Fruit fly (Drosophila melanogaster): ENCODE measurements around the gene CG32263.

Gene CG32263

DNA sequence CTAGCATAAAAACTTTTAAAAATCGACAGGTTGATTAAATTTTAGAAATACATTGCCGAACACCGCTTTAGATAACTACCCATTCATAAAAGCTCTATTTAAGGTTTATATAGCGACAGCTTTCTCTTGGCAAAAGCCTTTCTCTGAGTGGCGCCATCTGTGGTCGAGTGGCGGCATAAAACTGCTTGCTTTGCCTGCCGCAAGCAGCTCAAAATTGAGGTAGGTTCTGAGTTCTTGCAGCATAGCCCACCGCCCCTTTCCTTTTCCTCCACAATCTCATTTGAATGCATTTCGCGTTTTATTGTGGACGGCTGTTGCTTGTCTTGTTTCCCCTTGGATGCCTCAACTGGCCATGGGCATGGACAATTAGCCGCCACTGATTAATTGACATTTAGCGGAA lies 43.1 kb downstream of the CG32263 start (continued):
- TF ChIP-seq CG42726 (GFP tag; IDR thresholded peaks at IDR 0.05; ENCODE audit: partially characterized antibody) (peak; percentile 55; the same call in 1 of the 2 replicates), CG6272 (GFP tag; IDR thresholded peaks at IDR 0.05) (peak; percentile 40; the same call in 1 of the 2 replicates), vvl (GFP tag; IDR thresholded peaks at IDR 0.05) (peak; percentile 82), lab (GFP tag; optimal IDR thresholded peaks at IDR 0.05) (peak; percentile 43), CG3407 (GFP tag; optimal IDR thresholded peaks at IDR 0.05) (peak; percentile 59), ab (GFP tag; optimal IDR thresholded peaks at IDR 0.05) (no peak), en (GFP tag; optimal IDR thresholded peaks at IDR 0.05) (peak; percentile 71), chm (GFP tag; IDR thresholded peaks at IDR 0.05) (peak; percentile 80), cato (GFP tag; optimal IDR thresholded peaks at IDR 0.05; ENCODE audit: borderline replicate concordance) (peak; percentile 37), CG10366 (GFP tag; IDR thresholded peaks at IDR 0.05) (peak; percentile 59), insv (GFP tag; optimal IDR thresholded peaks at IDR 0.05) (peak in 1 of 2 experiments; percentile 9), Dek (tag; optimal IDR thresholded peaks at IDR 0.05) (peak; percentile 43), grau (tag; optimal IDR thresholded peaks at IDR 0.05) (peak; percentile 55), danr (GFP tag; IDR thresholded peaks at IDR 0.05) (no peak), ase (GFP tag; IDR thresholded peaks at IDR 0.05) (peak; percentile 52; the same call in 1 of the 3 replicates), Atf6 (GFP tag; IDR thresholded peaks at IDR 0.05) (peak; percentile 54), CG9817 (tag; optimal IDR thresholded peaks at IDR 0.05) (peak; percentile 32), H2.0 (GFP tag; IDR thresholded peaks at IDR 0.05) (peak; percentile 75), CG13624 (GFP tag; optimal IDR thresholded peaks at IDR 0.05) (peak; percentile 73), phol (tag; optimal IDR thresholded peaks at IDR 0.05) (peak; percentile 13), CG8924 (tag; optimal IDR thresholded peaks at IDR 0.05) (peak; percentile 15), Awh (GFP tag; IDR thresholded peaks at IDR 0.05) (peak; percentile 59), eve (GFP tag; optimal IDR thresholded peaks at IDR 0.05) (peak in 1 of 2 experiments; percentile 48), CG7745 (tag; optimal IDR thresholded peaks at IDR 0.05) (no peak), CG1647 (GFP tag; optimal IDR thresholded peaks at IDR 0.05) (no peak), CG34422 (GFP tag; IDR thresholded peaks at IDR 0.05) (peak; percentile 61; the same call in 2 of the 3 replicates), CG18619 (GFP tag; optimal IDR thresholded peaks at IDR 0.05) (peak; percentile 76), CG2889 (GFP tag; IDR thresholded peaks at IDR 0.05) (0 out of 3 replicates have a peak, but pooled peaks have one; percentile 12), maf-S (GFP tag; optimal IDR thresholded peaks at IDR 0.05) (peak; percentile 40), bsh (GFP tag; optimal IDR thresholded peaks at IDR 0.05) (peak in 1 of 2 experiments; percentile 69), dmrt11E (tag; optimal IDR thresholded peaks at IDR 0.05) (peak; percentile 23), tap (tag; optimal IDR thresholded peaks at IDR 0.05) (no peak), ro (GFP tag; IDR thresholded peaks at IDR 0.05) (0 out of 2 replicates have a peak, but pooled peaks have one; percentile 8), CG14441 (GFP tag; IDR thresholded peaks at IDR 0.05) (peak; percentile 31; the same call in 1 of the 2 replicates), zf30C (GFP tag; optimal IDR thresholded peaks at IDR 0.05) (no peak), toy (GFP tag; IDR thresholded peaks at IDR 0.05) (peak; percentile 42; the same call in 1 of the 2 replicates), Hr3 (GFP tag; optimal IDR thresholded peaks at IDR 0.05) (peak; percentile 54), D (optimal IDR thresholded peaks at IDR 0.05) (no peak), D (GFP tag; optimal IDR thresholded peaks at IDR 0.05) (peak; percentile 24), zfh1 (GFP tag; IDR thresholded peaks at IDR 0.05) (peak; percentile 66; the same call in 2 of the 3 replicates), sr (GFP tag; IDR thresholded peaks at IDR 0.05) (peak; percentile 37; the same call in 1 of the 3 replicates), CG13775 (GFP tag; optimal IDR thresholded peaks at IDR 0.05) (peak; percentile 63), jing (GFP tag; optimal IDR thresholded peaks at IDR 0.05) (peak; percentile 51), HLH54F (GFP tag; optimal IDR thresholded peaks at IDR 0.05) (peak; percentile 12), ara (GFP tag; IDR thresholded peaks at IDR 0.05) (peak; percentile 14; the same call in 1 of the 2 replicates), CG10462 (GFP tag; optimal IDR thresholded peaks at IDR 0.05) (peak; percentile 11), CG17385 (GFP tag; optimal IDR thresholded peaks at IDR 0.05) (peak; percentile 60), gcm2 (GFP tag; optimal IDR thresholded peaks at IDR 0.05) (peak; percentile 4), Pdp1 (GFP tag; optimal IDR thresholded peaks at IDR 0.05) (peak; percentile 26 to 69), CG17912 (GFP tag; optimal IDR thresholded peaks at IDR 0.05) (peak; percentile 74), Myb (GFP tag; optimal IDR thresholded peaks at IDR 0.05) (peak; percentile 40)

All from whole organism, embryonic.